Worm (Caenorhabditis elegans) whole organism, early embryonic: ENCODE measurements around the gene msp-81.

ENCODE experiments used
- ama-1 ChIP-seq: fragments of 150-350 bp; optimal IDR thresholded peaks from 2 replicates; lab custom pipeline; 2014
- ceh-36 ChIP-seq: sonication (generic microtip); optimal IDR thresholded peaks from 2 replicates; lab custom pipeline; 2016; ENCODE audit warnings: missing genetic modification characterization, inconsistent platforms, missing compliant biosample characterization

- no peak for TF ChIP-seq ama-1 (lab: Kevin White, UChicago)
- TF ChIP-seq ceh-36 (tag; lab: Kevin White, UChicago): no peak
Observed at ce11 chrIV:9861921-9862320, 25.7 kb upstream of the msp-81 start, which contains the start of gene K07F5.14.
